Worm (Caenorhabditis elegans) whole organism, late embryonic: Measurements from ENCODE around the gene cct-5.

Experiments used
- C08G9.2 ChIP-seq: sonication (generic microtip); optimal IDR thresholded peaks from 2 replicates; lab custom pipeline; 2016; ENCODE audit warnings: mild to moderate bottlenecking, missing genetic modification characterization, moderate library complexity, missing compliant biosample characterization
- K09A11.1 ChIP-seq: sonication (generic microtip); optimal IDR thresholded peaks from 2 replicates; lab custom pipeline; 2017; ENCODE audit warnings: antibody characterized with exemption, mild to moderate bottlenecking, missing genetic modification characterization, missing compliant biosample characterization; ENCODE audit not compliant: insufficient read depth
- ama-1 ChIP-seq: fragments of 150-350 bp; optimal IDR thresholded peaks from 2 replicates; lab custom pipeline; 2014
- ceh-19 ChIP-seq: fragments of 200-800 bp; sonication (Bioruptor generic); optimal IDR thresholded peaks from 2 replicates; lab custom pipeline; 2018; ENCODE audit warnings: mild to moderate bottlenecking, missing genetic modification characterization, missing compliant biosample characterization
- ceh-24 ChIP-seq: sonication (generic microtip); optimal IDR thresholded peaks from 2 replicates; lab custom pipeline; 2016; ENCODE audit warnings: mild to moderate bottlenecking, missing genetic modification characterization, missing compliant biosample characterization
- ceh-34 ChIP-seq: sonication (generic microtip); optimal IDR thresholded peaks from 2 replicates; lab custom pipeline; 2016; ENCODE audit warnings: mild to moderate bottlenecking, missing genetic modification characterization, missing compliant biosample characterization
- ceh-45 ChIP-seq: fragments of 200-800 bp; sonication (Bioruptor generic); IDR thresholded peaks from 2 replicates; pipeline ENCODE4 v1.3.6; 2022; ENCODE audit warnings: missing genetic modification reagents, missing genetic modification characterization, missing compliant biosample characterization
- elt-2 ChIP-seq: sonication (generic microtip); optimal IDR thresholded peaks from 2 replicates; lab custom pipeline; 2016; ENCODE audit warnings: missing genetic modification reagents, missing genetic modification characterization, missing compliant biosample characterization
- nhr-11 ChIP-seq: fragments of 150-350 bp; optimal IDR thresholded peaks from 2 replicates; lab custom pipeline; 2014; ENCODE audit warnings: missing biosample characterization, missing genetic modification characterization
- tbx-2 ChIP-seq: sonication (generic microtip); optimal IDR thresholded peaks from 2 replicates; lab custom pipeline; 2016; ENCODE audit warnings: missing genetic modification characterization, missing compliant biosample characterization
- unc-86 ChIP-seq: sonication (generic microtip); optimal IDR thresholded peaks from 2 replicates; lab custom pipeline; 2016; ENCODE audit warnings: missing genetic modification characterization, missing compliant biosample characterization

DNA sequence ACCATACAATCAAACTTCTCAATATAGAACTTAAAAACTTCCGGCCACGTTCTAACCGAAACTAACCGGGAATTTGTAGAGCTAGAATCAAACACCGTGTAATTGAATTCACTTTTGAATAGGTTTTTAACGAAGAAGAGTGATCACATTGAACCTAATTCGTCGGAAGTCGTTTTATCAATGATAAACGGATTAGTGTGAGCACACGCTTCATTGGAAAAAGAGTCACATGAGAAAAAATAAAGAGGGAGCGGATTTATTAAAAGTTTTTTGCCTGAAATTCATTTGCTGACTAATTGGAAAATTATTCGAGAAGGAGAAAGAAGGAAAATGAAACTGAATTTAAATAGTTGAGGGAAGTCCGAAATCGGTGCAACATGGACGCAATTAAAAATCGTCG is 12.2 kb downstream of the cct-5 start:
- TF ChIP-seq K09A11.1 (no peak), ceh-19 (no peak), ama-1 (lab: Kevin White, UChicago) (no peak), ceh-34 (tag; lab: Kevin White, UChicago) (no peak), unc-86 (tag; lab: Kevin White, UChicago) (no peak), tbx-2 (tag; lab: Kevin White, UChicago) (no peak), elt-2 (tag; lab: Kevin White, UChicago) (no peak), ceh-24 (no peak), C08G9.2 (no peak), ceh-45 (no peak), nhr-11 (tag; lab: Kevin White, UChicago) (no peak)
